Worm (Caenorhabditis elegans): Measurements from ENCODE around the gene Y56A3A.7.

The Y56A3A.7 gene

ce11 chrIII:11917525-11917924 lies 29.3 kb downstream of the Y56A3A.7 start:
- TF ChIP-seq unc-62 (GFP tag; optimal IDR thresholded peaks at IDR 0.05): no peak

- TF ChIP-seq unc-62 (GFP tag; optimal IDR thresholded peaks at IDR 0.05): no peak
Observed at ce11 chrIII:11917090-11917489, 29.7 kb downstream of the Y56A3A.7 start.

ce11 chrIII:11916260-11916659 lies 30.6 kb downstream of the Y56A3A.7 start:
- no peak for TF ChIP-seq unc-62 (GFP tag; optimal IDR thresholded peaks at IDR 0.05)

ce11 chrIII:11915666-11916065 lies 31.2 kb downstream of the Y56A3A.7 start, which contains the start of the genes ndab-1 and npp-16:
Gene ndab-1, minus strand, starts transcription at chrIII:11915712.
Gene npp-16, plus strand, starts transcription at chrIII:11915928.
- no peak for TF ChIP-seq unc-62 (GFP tag; optimal IDR thresholded peaks at IDR 0.05)

ce11 chrIII:11914220-11914619 lies 32.6 kb downstream of the Y56A3A.7 start, which contains the start of gene Y56A3A.16:
Gene Y56A3A.16, minus strand, starts transcription at chrIII:11914320.
- no peak for TF ChIP-seq unc-62 (GFP tag; optimal IDR thresholded peaks at IDR 0.05)

- TF ChIP-seq unc-62 (GFP tag; optimal IDR thresholded peaks at IDR 0.05): no peak
Observed at ce11 chrIII:11909778-11910177, 37.0 kb downstream of the Y56A3A.7 start, which contains the start of gene faah-4. Gene faah-4, minus strand, starts transcription at chrIII:11909878.

- TF ChIP-seq unc-62 (GFP tag; optimal IDR thresholded peaks at IDR 0.05): no peak
Observed at ce11 chrIII:11908660-11909059, 38.2 kb downstream of the Y56A3A.7 start, which contains the start of gene fbxb-24. Gene fbxb-24, plus strand, starts transcription at chrIII:11908960.

ce11 chrIII:11907177-11907576 lies 39.6 kb downstream of the Y56A3A.7 start, which contains the start of gene sdz-33:
Gene sdz-33, plus strand, starts transcription at chrIII:11907477.
- no peak for TF ChIP-seq unc-62 (GFP tag; optimal IDR thresholded peaks at IDR 0.05)

- TF ChIP-seq unc-62 (GFP tag; optimal IDR thresholded peaks at IDR 0.05): no peak
Observed at ce11 chrIII:11902782-11903181, 44.0 kb downstream of the Y56A3A.7 start.

ce11 chrIII:11900022-11900421 lies 46.8 kb downstream of the Y56A3A.7 start:
- no peak for TF ChIP-seq unc-62 (GFP tag; optimal IDR thresholded peaks at IDR 0.05)

ce11 chrIII:11898169-11898568 lies 48.6 kb downstream of the Y56A3A.7 start, which contains the start of gene tsen-2:
Gene tsen-2, minus strand, starts transcription at chrIII:11898269.
- TF ChIP-seq unc-62 (GFP tag; optimal IDR thresholded peaks at IDR 0.05): no peak

- no peak for TF ChIP-seq unc-62 (GFP tag; optimal IDR thresholded peaks at IDR 0.05)
Observed at ce11 chrIII:11896652-11897051, 50.2 kb downstream of the Y56A3A.7 start.

ce11 chrIII:11895504-11895903 lies 51.3 kb downstream of the Y56A3A.7 start:
- TF ChIP-seq unc-62 (GFP tag; optimal IDR thresholded peaks at IDR 0.05): no peak

- TF ChIP-seq unc-62 (GFP tag; optimal IDR thresholded peaks at IDR 0.05): no peak
Observed at ce11 chrIII:11892939-11893338, 53.9 kb downstream of the Y56A3A.7 start, which contains the start of gene Y56A3A.41. Gene Y56A3A.41, minus strand, starts transcription at chrIII:11893039.

ce11 chrIII:11891335-11891734 lies 55.5 kb downstream of the Y56A3A.7 start, which contains the start of gene faah-5:
Gene faah-5, minus strand, starts transcription at chrIII:11891435.
- TF ChIP-seq unc-62 (GFP tag; optimal IDR thresholded peaks at IDR 0.05): no peak

Data from whole organism, dauer.